Worm (Caenorhabditis elegans): ENCODE results near the gene col-83.

The col-83 gene

DNA sequence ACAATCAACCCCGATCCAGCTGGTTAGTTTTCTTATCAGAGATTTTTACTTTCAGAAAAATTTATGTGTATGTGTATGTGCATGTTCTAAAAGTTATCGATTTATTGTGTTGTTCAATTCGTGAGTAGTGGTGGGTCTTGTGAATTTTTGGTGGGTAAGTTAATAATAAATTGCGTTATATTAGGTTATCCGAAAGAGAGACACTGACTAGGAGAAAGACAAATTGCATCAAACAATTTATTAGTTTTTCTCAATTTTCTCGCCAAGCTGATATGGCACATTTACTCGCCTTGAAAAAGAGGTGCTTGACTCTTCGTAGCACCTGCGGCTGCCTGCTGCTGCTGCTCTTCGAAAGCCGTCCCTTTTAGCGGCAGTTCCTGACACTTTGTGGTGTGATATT, 46.7 kb downstream of the col-83 start:
- no peak for TF ChIP-seq unc-39 (tag; optimal IDR thresholded peaks at IDR 0.05)
- TF ChIP-seq hmg-11 (tag; optimal IDR thresholded peaks at IDR 0.05): no peak
- TF ChIP-seq ceh-16 (tag; optimal IDR thresholded peaks at IDR 0.05): no peak
- TF ChIP-seq zag-1 (tag; optimal IDR thresholded peaks at IDR 0.05): no peak
- no peak for TF ChIP-seq nfya-1 (tag; optimal IDR thresholded peaks at IDR 0.05; ENCODE audit: insufficient read depth)
- no peak for TF ChIP-seq mml-1 (tag; optimal IDR thresholded peaks at IDR 0.05)
- TF ChIP-seq ceh-9 (tag; optimal IDR thresholded peaks at IDR 0.05): no peak
- no peak for TF ChIP-seq daf-12 (tag; optimal IDR thresholded peaks at IDR 0.05)
- no peak for TF ChIP-seq lsy-12 (tag; optimal IDR thresholded peaks at IDR 0.05)
- TF ChIP-seq nhr-25 (tag; optimal IDR thresholded peaks at IDR 0.05): no peak
- TF ChIP-seq egl-5 (tag; optimal IDR thresholded peaks at IDR 0.05): no peak
- no peak for TF ChIP-seq sea-2 (GFP tag; optimal IDR thresholded peaks at IDR 0.05)
- TF ChIP-seq ama-1 (optimal IDR thresholded peaks at IDR 0.05): no peak

DNA sequence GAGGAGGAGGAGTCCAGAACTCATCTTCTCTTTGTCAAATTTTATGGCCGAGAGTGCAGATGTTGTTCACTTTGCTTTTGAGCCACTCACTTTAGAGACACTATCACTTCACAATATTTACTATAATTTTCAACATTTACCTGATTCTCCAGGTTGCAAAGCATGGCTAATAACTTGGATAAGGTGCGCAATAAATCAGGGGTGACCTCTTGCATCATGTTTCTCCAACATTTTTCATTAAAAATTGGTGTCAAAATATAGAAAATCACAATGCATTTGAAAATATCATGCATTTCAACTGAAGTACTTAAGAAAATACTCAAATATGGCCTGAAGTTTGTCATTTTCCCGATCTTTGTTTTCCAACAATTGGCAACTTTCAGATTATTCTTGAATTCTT, 50.2 kb downstream of the col-83 start:
- no peak for TF ChIP-seq elt-1 (tag; optimal IDR thresholded peaks at IDR 0.05)

Measured in whole organism, L3 larva.